Worm (Caenorhabditis elegans) whole organism, L4 larva: ENCODE results near the gene Y75B8A.18.
"Not testable (repeated sequence)": the region's sequence is repeated elsewhere in the genome, so short reads cannot be mapped to it uniquely, and the experiment has no call there.

Source experiments
- ZK546.5 ChIP-seq, 2 experiments: sonication (generic microtip); optimal IDR thresholded peaks; 2 replicates each; lab custom pipeline; 2017; ENCODE audit warnings: missing biosample characterization in 2 of 2, missing genetic modification characterization in 2 of 2
- ama-1 ChIP-seq: fragments of 150-350 bp; optimal IDR thresholded peaks from 2 replicates; lab custom pipeline; 2014; ENCODE audit warnings: inconsistent platforms, mixed read lengths
- ceh-82 ChIP-seq: sonication (generic microtip); optimal IDR thresholded peaks from 2 replicates; lab custom pipeline; 2017; ENCODE audit warnings: missing biosample characterization, missing genetic modification characterization
- dpl-1 ChIP-seq: fragments of 150-350 bp; optimal IDR thresholded peaks from 2 replicates; lab custom pipeline; 2014; ENCODE audit warnings: missing biosample characterization, missing genetic modification reagents, missing genetic modification characterization
- mep-1 ChIP-seq: fragments of 150-350 bp; sonication (generic microtip); optimal IDR thresholded peaks from 3 replicates; lab custom pipeline; 2014; ENCODE audit warnings: missing biosample characterization, missing genetic modification characterization
- nhr-28 ChIP-seq: fragments of 150-350 bp; optimal IDR thresholded peaks from 2 replicates; lab custom pipeline; 2014; ENCODE audit warnings: missing biosample characterization, missing genetic modification characterization
- nhr-77 ChIP-seq: fragments of 150-350 bp; optimal IDR thresholded peaks from 2 replicates; lab custom pipeline; 2014; ENCODE audit warnings: missing biosample characterization, missing genetic modification characterization
- pha-4 ChIP-seq, 2 experiments: fragments of 150-350 bp in 1 of 2; fragments of 200-800 bp in 1 of 2; sonication (Bioruptor generic) in 1 of 2; IDR thresholded peaks in 1 of 2; optimal IDR thresholded peaks in 1 of 2; 2 replicates each; pipeline versions ENCODE4 v1.3.6 to Lab custom; 2014 to 2022; ENCODE audit warnings: missing genetic modification characterization in 2 of 2, missing genetic modification reagents in 2 of 2, missing biosample characterization in 1 of 2, missing compliant biosample characterization in 1 of 2
- unc-39 ChIP-seq: sonication (generic microtip); optimal IDR thresholded peaks from 2 replicates; lab custom pipeline; 2017; ENCODE audit warnings: missing biosample characterization, missing genetic modification characterization
- unc-62 ChIP-seq, 3 experiments: fragments of 150-350 bp in 1 of 3; sonication (generic microtip); optimal IDR thresholded peaks in 2 of 3; peaks in 1 of 3; 1 replicate in 1 of 3; 2 replicates in 2 of 3; lab custom pipeline; 2014 to 2017; ENCODE audit warnings: missing biosample characterization in 3 of 3, missing genetic modification characterization in 3 of 3, missing genetic modification reagents in 3 of 3, missing genotype in 1 of 3
- ztf-11 ChIP-seq: fragments of 150-350 bp; optimal IDR thresholded peaks from 2 replicates; lab custom pipeline; 2014; ENCODE audit warnings: missing biosample characterization, missing genetic modification characterization

- not testable (repeated sequence) for TF ChIP-seq ceh-82; unc-62 (GFP tag; optimal IDR thresholded peaks at IDR 0.05 in 1 of 2; lab: Kevin White, UChicago); unc-62 (tag; optimal IDR thresholded peaks at IDR 0.05; lab: Kevin White, UChicago); nhr-28 (tag; lab: Kevin White, UChicago); unc-39 (tag; lab: Kevin White, UChicago); mep-1 (tag; lab: Kevin White, UChicago); pha-4 (GFP tag; IDR thresholded peaks at IDR 0.05; lab: Robert Waterston, UW); pha-4 (tag; optimal IDR thresholded peaks at IDR 0.05; lab: Kevin White, UChicago); nhr-77 (tag; lab: Kevin White, UChicago); ztf-11 (tag; lab: Kevin White, UChicago); dpl-1 (GFP tag; lab: Kevin White, UChicago); ama-1 (lab: Kevin White, UChicago); ZK546.5 (tag; optimal IDR thresholded peaks at IDR 0.05; lab: Kevin White, UChicago)
These were observed 33.4 kb downstream of the Y75B8A.18 start for ce11 chrIII:12192589-12192988.
